Fruit fly (Drosophila melanogaster) whole organism, wandering third instar larva: ENCODE results near the gene CG8135.

Experiments used
- CG32264 ChIP-seq: fragments of 200-800 bp; sonication (Bioruptor generic); optimal IDR thresholded peaks from 2 replicates; lab custom pipeline; 2016; ENCODE audit warnings: missing biosample characterization, missing genetic modification characterization
- GATAd ChIP-seq: sonication (Bioruptor generic); optimal IDR thresholded peaks from 2 replicates; lab custom pipeline; 2016; ENCODE audit warnings: missing biosample characterization, missing genetic modification characterization
- Hnf4 ChIP-seq: fragments of 200-800 bp; sonication (Bioruptor generic); optimal IDR thresholded peaks from 2 replicates; lab custom pipeline; 2016; ENCODE audit warnings: missing biosample characterization, mild to moderate bottlenecking, missing genetic modification characterization
- Hr78 ChIP-seq: fragments of >200 bp; optimal IDR thresholded peaks from 2 replicates; lab custom pipeline; 2017; ENCODE audit warnings: missing biosample characterization, missing genetic modification characterization
- OdsH ChIP-seq: fragments of 200-800 bp; sonication (Bioruptor generic); optimal IDR thresholded peaks from 2 replicates; lab custom pipeline; 2016; ENCODE audit warnings: missing biosample characterization, mild to moderate bottlenecking, missing genetic modification characterization
- ey ChIP-seq: fragments of 200-800 bp; sonication (Bioruptor generic); optimal IDR thresholded peaks from 2 replicates; lab custom pipeline; 2016; ENCODE audit warnings: missing biosample characterization, missing genetic modification characterization
- pan ChIP-seq: fragments of >200 bp; optimal IDR thresholded peaks from 2 replicates; lab custom pipeline; 2017
- psq ChIP-seq: fragments of 200-800 bp; sonication (Bioruptor generic); optimal IDR thresholded peaks from 3 replicates; lab custom pipeline; 2017; ENCODE audit warnings: missing biosample characterization, mild to moderate bottlenecking, missing genetic modification characterization, moderate library complexity
- rgr ChIP-seq: fragments of 200-800 bp; sonication (Bioruptor generic); optimal IDR thresholded peaks from 3 replicates; lab custom pipeline; 2016; ENCODE audit warnings: missing biosample characterization, mild to moderate bottlenecking, missing genetic modification characterization
- tai ChIP-seq: sonication (Bioruptor generic); optimal IDR thresholded peaks from 2 replicates; lab custom pipeline; 2016; ENCODE audit warnings: missing biosample characterization, missing genetic modification characterization

DNA sequence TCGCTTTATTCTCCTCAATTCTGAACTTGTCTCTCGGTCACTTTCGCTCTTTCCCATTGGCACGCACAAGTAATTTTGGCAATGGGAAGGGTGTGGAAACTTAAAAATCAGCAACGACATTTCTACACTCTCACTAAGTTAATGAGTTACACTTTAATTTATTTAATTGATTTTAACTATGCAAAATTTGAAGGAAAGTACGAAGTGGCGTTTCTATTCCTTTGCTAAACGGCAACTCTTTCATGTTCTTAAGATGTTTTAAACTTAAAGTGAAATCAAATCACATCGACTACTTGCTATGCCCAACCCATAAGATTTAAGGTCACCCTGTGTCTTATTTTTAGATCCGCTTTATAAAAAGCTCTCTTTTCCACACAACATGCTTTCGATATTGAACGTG, 33.8 kb upstream of the CG8135 start:
- TF ChIP-seq GATAd (no peak), tai (GFP tag; lab: Kevin White, UChicago) (no peak), rgr (GFP tag; lab: Kevin White, UChicago) (peak; percentile 42), Hr78 (GFP tag; lab: Kevin White, UChicago) (no peak), OdsH (GFP tag; lab: Kevin White, UChicago) (peak; percentile 6), ey (peak; percentile 30), Hnf4 (GFP tag; lab: Kevin White, UChicago) (no peak), psq (peak; percentile 2), CG32264 (no peak), pan (lab: Kevin White, UChicago) (no peak)
